Worm (Caenorhabditis elegans): ENCODE results near the gene unc-2.

DNA sequence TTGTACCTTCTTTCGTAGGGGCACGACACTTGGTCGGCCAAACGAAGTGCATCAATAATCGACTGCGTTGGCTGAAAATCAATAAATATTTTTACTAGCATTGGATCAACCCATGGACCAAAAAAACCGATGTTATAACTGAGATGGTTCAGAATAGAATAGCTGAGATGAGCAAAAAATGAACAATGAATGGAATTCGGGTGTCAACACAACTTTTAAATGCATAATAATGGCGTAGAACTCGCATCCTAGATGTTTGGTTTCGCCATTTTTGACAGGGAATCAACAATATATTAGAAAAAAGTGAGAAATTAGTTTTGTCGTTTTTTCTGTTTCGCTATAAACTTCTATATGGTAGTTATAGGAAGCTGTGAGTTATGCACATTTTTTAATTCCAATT is 99.1 kb downstream of the unc-2 start, which contains the start of gene F54G2.1:
- TF ChIP-seq ets-4 (GFP tag; optimal IDR thresholded peaks at IDR 0.05) = no peak
- TF ChIP-seq Y53G8AR.9 (GFP tag; conservative IDR thresholded peaks at IDR 0.05) = no peak
- no peak for TF ChIP-seq Y95B8A.8 (GFP tag; IDR thresholded peaks at IDR 0.05)
- TF ChIP-seq ama-1 (optimal IDR thresholded peaks at IDR 0.05) = no peak
- TF ChIP-seq ama-1 (GFP tag; optimal IDR thresholded peaks at IDR 0.05) = no peak
- TF ChIP-seq egl-44 (GFP tag; IDR thresholded peaks at IDR 0.05) = no peak
- no peak for TF ChIP-seq snpc-4 (GFP tag; optimal IDR thresholded peaks at IDR 0.05)
- TF ChIP-seq snpc-4 (tag; optimal IDR thresholded peaks at IDR 0.05) = no peak
- TF ChIP-seq nhr-27 (tag; optimal IDR thresholded peaks at IDR 0.05) = no peak
- TF ChIP-seq lsl-1 (GFP tag; optimal IDR thresholded peaks at IDR 0.05) = no peak
- TF ChIP-seq unc-130 (GFP tag; optimal IDR thresholded peaks at IDR 0.05) = no peak
- no peak for TF ChIP-seq pha-4 (tag; optimal IDR thresholded peaks at IDR 0.05)
- TF ChIP-seq nfya-1 (tag; optimal IDR thresholded peaks at IDR 0.05; ENCODE audit: borderline replicate concordance, insufficient read depth) = no peak
- TF ChIP-seq unc-62 (GFP tag; optimal IDR thresholded peaks at IDR 0.05) = no peak
